Worm (Caenorhabditis elegans) whole organism, L3 larva: Measurements from ENCODE around the gene irld-25.

Experiments
- ama-1 ChIP-seq: fragments of 150-350 bp; optimal IDR thresholded peaks from 2 replicates; lab custom pipeline; 2018
- mdl-1 ChIP-seq: fragments of 150-350 bp; optimal IDR thresholded peaks from 2 replicates; lab custom pipeline; 2014; ENCODE audit warnings: missing biosample characterization, missing genetic modification characterization
- nfya-1 ChIP-seq: sonication (generic microtip); optimal IDR thresholded peaks from 2 replicates; lab custom pipeline; 2017; ENCODE audit warnings: missing genetic modification characterization, mild to moderate bottlenecking, missing compliant biosample characterization, antibody characterized with exemption, moderate library complexity; ENCODE audit not compliant: insufficient read depth

DNA sequence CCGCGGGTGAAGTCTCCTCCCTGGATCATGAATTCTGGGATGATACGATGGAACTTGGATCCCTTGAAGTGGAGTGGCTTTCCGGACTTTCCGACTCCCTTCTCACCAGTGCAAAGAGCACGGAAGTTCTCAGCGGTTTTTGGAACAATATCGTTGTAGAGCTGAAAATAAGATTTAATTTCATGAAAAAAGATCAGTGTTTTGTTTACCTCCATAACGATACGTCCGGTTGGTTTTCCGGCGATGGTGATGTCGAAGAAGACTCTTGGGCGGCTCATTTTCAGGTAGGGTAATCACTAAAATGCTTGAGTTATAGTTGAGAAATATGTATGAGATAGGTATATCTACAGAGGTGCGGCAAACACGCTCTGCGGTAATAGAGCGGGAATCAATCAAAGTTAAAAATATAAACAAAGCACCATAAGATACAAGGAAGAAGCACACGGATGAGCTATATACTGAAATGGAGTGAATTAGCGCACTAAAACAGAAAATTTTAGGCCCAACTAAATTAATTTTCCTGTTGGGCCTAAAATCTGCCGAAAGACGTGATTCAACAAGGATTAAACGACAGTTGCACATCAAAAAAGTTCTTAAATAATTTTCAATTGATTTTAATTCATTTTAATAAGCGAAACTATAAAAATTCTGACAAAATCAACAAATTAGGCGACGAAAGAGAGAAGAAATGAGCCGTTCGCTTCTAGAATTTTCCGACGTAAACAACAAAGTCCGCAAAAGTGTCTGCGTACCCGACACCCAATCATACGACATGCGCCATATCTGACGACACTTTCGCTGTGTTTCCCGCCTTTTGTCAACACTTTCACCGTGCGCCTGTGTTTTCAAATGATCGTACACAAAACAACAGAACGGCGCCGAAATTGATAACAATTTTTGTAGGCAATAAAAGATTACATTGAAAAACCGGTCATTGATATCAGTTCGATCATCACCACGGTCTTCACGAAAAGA lies 34.1 kb upstream of the irld-25 start, which contains the start of the genes cyn-7 and bath-36:
- no peak for TF ChIP-seq mdl-1 (tag; lab: Kevin White, UChicago)
- peak; percentile 74 for TF ChIP-seq nfya-1
- no peak for TF ChIP-seq ama-1
